Fruit fly (Drosophila melanogaster) whole organism: ENCODE measurements around the gene CG5196.

Source experiments
- Dll ChIP-seq: fragments of >200 bp; optimal IDR thresholded peaks from 2 replicates; lab custom pipeline; 2017
- psq ChIP-seq: fragments of >200 bp; optimal IDR thresholded peaks from 2 replicates; lab custom pipeline; 2017
- usp ChIP-seq: fragments of >200 bp; optimal IDR thresholded peaks from 2 replicates; lab custom pipeline; 2017; ENCODE audit warnings: missing biosample characterization, missing genetic modification characterization, mixed read lengths

DNA sequence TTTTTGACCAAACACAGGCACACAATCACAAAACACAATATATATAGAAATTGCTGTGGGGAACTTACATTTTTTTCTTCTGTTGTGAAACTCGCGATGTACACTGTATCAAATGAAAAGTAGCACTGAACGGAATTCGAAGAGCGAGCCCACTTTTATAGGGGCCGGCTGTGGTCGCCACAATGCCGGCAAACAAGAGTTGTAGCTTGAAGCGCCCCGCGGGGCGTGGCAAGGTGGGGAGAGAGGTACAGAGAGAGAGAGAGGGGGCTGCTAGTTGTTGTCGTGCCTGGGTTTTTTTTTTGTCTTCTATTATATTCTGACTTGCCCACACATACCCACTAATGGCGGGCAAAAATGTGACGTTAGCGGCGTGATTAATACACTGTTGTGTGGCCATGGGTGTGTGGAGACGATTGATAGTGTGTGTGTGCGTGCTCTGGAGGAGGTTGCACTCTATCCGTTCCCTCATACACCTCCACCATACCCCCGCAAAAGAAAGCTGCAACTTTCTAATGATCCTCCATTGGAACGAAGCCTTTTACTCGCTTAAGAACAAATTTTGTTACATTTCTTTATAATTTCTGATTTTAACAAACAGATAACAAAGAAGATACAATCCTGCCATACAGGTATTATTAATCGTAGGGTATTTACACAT lies 38.9 kb upstream of the CG5196 start, which contains the start of gene GstD1:
- no peak for TF ChIP-seq usp (GFP tag; lab: Kevin White, UChicago)
- no peak for TF ChIP-seq psq (lab: Kevin White, UChicago)
- no peak for TF ChIP-seq Dll
